Fruit fly (Drosophila melanogaster) whole organism, embryonic: Measurements from ENCODE around the gene HisCl1.

Experiments used
- B-H1 ChIP-seq: fragments of 200-800 bp; sonication (Bioruptor generic); IDR thresholded peaks from 3 replicates; pipeline ENCODE4 v1.3.6; 2022; ENCODE audit warnings: missing biosample characterization, missing genetic modification characterization
- Bteb2 ChIP-seq: fragments of 200-800 bp; sonication (Bioruptor generic); optimal IDR thresholded peaks from 2 replicates; lab custom pipeline; 2016; ENCODE audit warnings: missing biosample characterization, missing genetic modification characterization
- CG10959 ChIP-seq: fragments of 200-800 bp; sonication (Bioruptor generic); IDR thresholded peaks from 2 replicates; pipeline ENCODE4 v1.3.6; 2022; ENCODE audit warnings: missing biosample characterization, missing genetic modification characterization
- CG11456 ChIP-seq: fragments of 200-800 bp; sonication (Bioruptor generic); IDR thresholded peaks from 3 replicates; pipeline ENCODE4 v1.3.6; 2022; ENCODE audit warnings: missing biosample characterization, missing genetic modification characterization
- CG11560 ChIP-seq: fragments of 200-800 bp; sonication (Bioruptor generic); IDR thresholded peaks from 3 replicates; pipeline ENCODE4 v1.3.6; 2022; ENCODE audit warnings: missing biosample characterization, missing genetic modification characterization
- CG12219 ChIP-seq: fragments of 200-800 bp; sonication (Bioruptor generic); optimal IDR thresholded peaks from 3 replicates; lab custom pipeline; 2018; ENCODE audit warnings: missing biosample characterization, mild to moderate bottlenecking, missing genetic modification characterization
- CG13123 ChIP-seq: fragments of 200-800 bp; sonication (Bioruptor generic); optimal IDR thresholded peaks from 2 replicates; lab custom pipeline; 2016; ENCODE audit warnings: missing biosample characterization, missing genetic modification characterization
- CG17328 ChIP-seq: fragments of 200-800 bp; sonication (Bioruptor generic); IDR thresholded peaks from 2 replicates; pipeline ENCODE4 v1.3.6; 2022; ENCODE audit warnings: missing biosample characterization, missing genetic modification characterization
- CG17385 ChIP-seq: fragments of 200-800 bp; sonication (Bioruptor generic); optimal IDR thresholded peaks from 3 replicates; lab custom pipeline; 2018; ENCODE audit warnings: missing biosample characterization, mild to moderate bottlenecking, missing genetic modification characterization
- CG17829 ChIP-seq: fragments of 200-800 bp; optimal IDR thresholded peaks from 2 replicates; lab custom pipeline; 2019; ENCODE audit warnings: missing biosample characterization, mild to moderate bottlenecking, missing genetic modification characterization, moderate library complexity
- CG18599 ChIP-seq: fragments of 200-800 bp; sonication (Bioruptor generic); optimal IDR thresholded peaks from 3 replicates; lab custom pipeline; 2017; ENCODE audit warnings: missing biosample characterization, missing genetic modification characterization, mild to moderate bottlenecking, moderate library complexity, missing genetic modification reagents
- CG3065 ChIP-seq: fragments of 200-800 bp; sonication (Bioruptor generic); optimal IDR thresholded peaks from 2 replicates; lab custom pipeline; 2016; ENCODE audit warnings: missing biosample characterization, missing genetic modification characterization
- CG3407 ChIP-seq: fragments of 200-800 bp; sonication (Bioruptor generic); optimal IDR thresholded peaks from 2 replicates; lab custom pipeline; 2018; ENCODE audit warnings: missing biosample characterization, mild to moderate bottlenecking, missing genetic modification characterization
- CG34422 ChIP-seq: fragments of 200-800 bp; sonication (Bioruptor generic); IDR thresholded peaks from 3 replicates; pipeline ENCODE4 v1.3.6; 2022; ENCODE audit warnings: missing biosample characterization, missing genetic modification characterization
- CG3726 ChIP-seq: fragments of 200-800 bp; sonication (Bioruptor generic); IDR thresholded peaks from 3 replicates; pipeline ENCODE4, ENCODE4 v1.3.6; 2022; ENCODE audit warnings: missing biosample characterization, missing genetic modification characterization
- CG42726 ChIP-seq: fragments of 200-800 bp; sonication (Bioruptor generic); IDR thresholded peaks from 2 replicates; pipeline ENCODE4 v1.3.6; 2022; ENCODE audit warnings: missing biosample characterization, missing genetic modification characterization; ENCODE audit not compliant: partially characterized antibody
- CG6254 ChIP-seq: fragments of 200-800 bp; sonication (Bioruptor generic); optimal IDR thresholded peaks from 3 replicates; lab custom pipeline; 2017; ENCODE audit warnings: mild to moderate bottlenecking, missing biosample characterization, missing genetic modification reagents, missing genetic modification characterization
- CG7839 ChIP-seq: fragments of 200-800 bp; sonication (Bioruptor generic); optimal IDR thresholded peaks from 3 replicates; lab custom pipeline; 2018; ENCODE audit warnings: missing biosample characterization, mild to moderate bottlenecking, missing genetic modification characterization, moderate library complexity
- CG7928 ChIP-seq: fragments of 200-800 bp; sonication (Bioruptor generic); optimal IDR thresholded peaks from 2 replicates; lab custom pipeline; 2017; ENCODE audit warnings: missing biosample characterization, mild to moderate bottlenecking, missing genetic modification characterization
- CHES-1-like ChIP-seq: fragments of 200-800 bp; sonication (Bioruptor generic); optimal IDR thresholded peaks from 2 replicates; lab custom pipeline; 2016; ENCODE audit warnings: missing biosample characterization, missing genetic modification characterization
- Deaf1 ChIP-seq: fragments of 200-800 bp; optimal IDR thresholded peaks from 3 replicates; lab custom pipeline; 2019; ENCODE audit warnings: missing biosample characterization, mild to moderate bottlenecking, missing genetic modification characterization, moderate library complexity
- Dip2 ChIP-seq: fragments of 200-800 bp; sonication (Bioruptor generic); IDR thresholded peaks from 2 replicates; pipeline ENCODE4 v1.3.6; 2022; ENCODE audit warnings: missing biosample characterization, missing genetic modification characterization
- Doc2 ChIP-seq: fragments of 200-800 bp; sonication (Bioruptor generic); IDR thresholded peaks from 2 replicates; pipeline ENCODE4 v1.3.6; 2022; ENCODE audit warnings: missing biosample characterization, missing genetic modification characterization
- Elba2 ChIP-seq: fragments of 200-800 bp; sonication (Bioruptor generic); optimal IDR thresholded peaks from 3 replicates; lab custom pipeline; 2016; ENCODE audit warnings: missing biosample characterization, missing genetic modification characterization
- HLH4C ChIP-seq: fragments of 200-800 bp; sonication (Bioruptor generic); IDR thresholded peaks from 3 replicates; pipeline ENCODE4 v1.3.6; 2022; ENCODE audit warnings: missing biosample characterization, missing genetic modification characterization; ENCODE audit not compliant: partially characterized antibody
- HLHmδ ChIP-seq: fragments of 200-800 bp; sonication (Bioruptor generic); optimal IDR thresholded peaks from 2 replicates; lab custom pipeline; 2018; ENCODE audit warnings: missing biosample characterization, mild to moderate bottlenecking, missing genetic modification characterization, moderate library complexity
- Mad ChIP-seq: fragments of 200-800 bp; sonication (Bioruptor generic); optimal IDR thresholded peaks from 2 replicates; lab custom pipeline; 2016; ENCODE audit warnings: missing biosample characterization, missing genetic modification characterization
- Meics ChIP-seq: fragments of 200-800 bp; sonication (Bioruptor generic); optimal IDR thresholded peaks from 2 replicates; lab custom pipeline; 2017; ENCODE audit warnings: missing biosample characterization, mild to moderate bottlenecking, missing genetic modification characterization
- Ravus ChIP-seq: fragments of 200-800 bp; sonication (Bioruptor generic); IDR thresholded peaks from 2 replicates; pipeline ENCODE4 v1.3.6; 2022; ENCODE audit warnings: missing biosample characterization, missing genetic modification characterization
- YL-1 ChIP-seq: fragments of 200-800 bp; sonication (Bioruptor generic); optimal IDR thresholded peaks from 3 replicates; lab custom pipeline; 2017; ENCODE audit warnings: missing biosample characterization, mild to moderate bottlenecking, missing genetic modification characterization
- amos ChIP-seq: fragments of 200-800 bp; sonication (Bioruptor generic); IDR thresholded peaks from 2 replicates; pipeline ENCODE4 v1.3.6; 2022; ENCODE audit warnings: missing biosample characterization, missing genetic modification characterization; ENCODE audit not compliant: partially characterized antibody
- ato ChIP-seq: fragments of 200-800 bp; sonication (Bioruptor generic); IDR thresholded peaks from 2 replicates; pipeline ENCODE4 v1.3.6; 2022; ENCODE audit warnings: missing biosample characterization, missing genetic modification characterization; ENCODE audit not compliant: partially characterized antibody
- bab2 ChIP-seq: fragments of 200-800 bp; sonication (Bioruptor generic); optimal IDR thresholded peaks from 2 replicates; lab custom pipeline; 2016; ENCODE audit warnings: missing biosample characterization, missing genetic modification characterization
- crc ChIP-seq: fragments of 200-800 bp; sonication (Bioruptor generic); optimal IDR thresholded peaks from 2 replicates; lab custom pipeline; 2016; ENCODE audit warnings: missing biosample characterization, missing genetic modification characterization
- crp ChIP-seq, 2 experiments: fragments of 200-800 bp; sonication (Bioruptor generic); optimal IDR thresholded peaks; 2 replicates in 1 of 2; 3 replicates in 1 of 2; lab custom pipeline; 2017; ENCODE audit warnings: missing biosample characterization in 2 of 2, missing genetic modification characterization in 2 of 2, mild to moderate bottlenecking in 1 of 2, moderate library complexity in 1 of 2
- en ChIP-seq: fragments of 200-800 bp; sonication (Bioruptor generic); optimal IDR thresholded peaks from 2 replicates; lab custom pipeline; 2016; ENCODE audit warnings: missing biosample characterization, missing genetic modification characterization
- esg ChIP-seq: fragments of 200-800 bp; sonication (Bioruptor generic); conservative IDR thresholded peaks from 2 replicates; pipeline ENCODE4 v1.3.6; 2022; ENCODE audit warnings: missing biosample characterization, missing genetic modification characterization
- fd64A ChIP-seq: fragments of 200-800 bp; sonication (Bioruptor generic); optimal IDR thresholded peaks from 3 replicates; lab custom pipeline; 2018; ENCODE audit warnings: missing biosample characterization, mild to moderate bottlenecking, missing genetic modification characterization
- fru ChIP-seq: fragments of >200 bp; optimal IDR thresholded peaks from 2 replicates; lab custom pipeline; 2017
- ham ChIP-seq: fragments of 200-800 bp; sonication (Bioruptor generic); IDR thresholded peaks from 2 replicates; pipeline ENCODE4 v1.3.6; 2022; ENCODE audit warnings: missing biosample characterization, missing genetic modification characterization
- hkb ChIP-seq, 2 experiments: fragments of 200-800 bp in 1 of 2; fragments of >200 bp in 1 of 2; sonication (Bioruptor generic) in 1 of 2; IDR thresholded peaks in 1 of 2; optimal IDR thresholded peaks in 1 of 2; 2 replicates each; pipeline versions ENCODE4 v1.3.6 to Lab custom; 2017 to 2022; ENCODE audit warnings: missing biosample characterization in 1 of 2, missing genetic modification characterization in 1 of 2
- jumu ChIP-seq: fragments of 200-800 bp; sonication (Bioruptor generic); optimal IDR thresholded peaks from 3 replicates; lab custom pipeline; 2016; ENCODE audit warnings: missing biosample characterization, missing genetic modification characterization
- nom ChIP-seq: fragments of 200-800 bp; sonication (Bioruptor generic); optimal IDR thresholded peaks from 2 replicates; lab custom pipeline; 2017; ENCODE audit warnings: missing biosample characterization, missing genetic modification characterization, mild to moderate bottlenecking, moderate library complexity, missing genetic modification reagents
- onecut ChIP-seq: fragments of 200-800 bp; sonication (Bioruptor generic); IDR thresholded peaks from 2 replicates; pipeline ENCODE4 v1.3.6; 2022; ENCODE audit warnings: missing biosample characterization, missing genetic modification characterization
- pan ChIP-seq, 4 experiments: fragments of >200 bp in 3 of 4; fragments of 200-800 bp in 1 of 4; sonication (Bioruptor generic) in 1 of 4; optimal IDR thresholded peaks in 3 of 4; IDR thresholded peaks in 1 of 4; 2 replicates each; pipeline versions ENCODE4 v1.3.6 to Lab custom; 2017 to 2022; ENCODE audit warnings: missing biosample characterization in 2 of 4, missing genetic modification characterization in 2 of 4, mixed read lengths in 1 of 4
- sens ChIP-seq: fragments of 200-800 bp; sonication (Bioruptor generic); peaks from one replicate; lab custom pipeline; 2016; ENCODE audit warnings: missing biosample characterization, missing genetic modification characterization
- sens-2 ChIP-seq: fragments of 200-800 bp; sonication (Bioruptor generic); IDR thresholded peaks from 2 replicates; pipeline ENCODE4 v1.3.6; 2022; ENCODE audit warnings: missing biosample characterization, missing genetic modification characterization
- sim ChIP-seq: fragments of 200-800 bp; sonication (Bioruptor generic); IDR thresholded peaks from 2 replicates; pipeline ENCODE4 v1.3.6; 2022; ENCODE audit warnings: missing biosample characterization, missing genetic modification characterization
- slp2 ChIP-seq: fragments of 200-800 bp; sonication (Bioruptor generic); optimal IDR thresholded peaks from 2 replicates; lab custom pipeline; 2016; ENCODE audit warnings: missing biosample characterization, missing genetic modification characterization
- ssp ChIP-seq: fragments of 200-800 bp; sonication (Bioruptor generic); IDR thresholded peaks from 2 replicates; pipeline ENCODE4 v1.3.6; 2022; ENCODE audit warnings: missing biosample characterization, missing genetic modification characterization

The HisCl1 gene

dm6 chr3R:11812881-11813466 is 26.0 kb downstream of the HisCl1 start, which contains the start of gene ClC-a (continued):
- TF ChIP-seq amos (GFP tag; lab: Robert Waterston, UW) (peak; percentile 14; the same call in 1 of the 2 replicates), sim (no peak), Bteb2 (GFP tag; lab: Kevin White, UChicago) (no peak), CG11560 (0 out of 3 replicates have a peak, but pooled peaks have one; percentile 20), Doc2 (no peak), onecut (GFP tag; lab: Robert Waterston, UW) (no peak), CG17328 (GFP tag; lab: Robert Waterston, UW) (no peak), Deaf1 (tag; lab: Kevin White, UChicago) (peak; percentile 87), crc (no peak), CG3726 (GFP tag; lab: Robert Waterston, UW) (no peak), Dip2 (GFP tag; lab: Robert Waterston, UW) (no peak), jumu (no peak), pan (optimal IDR thresholded peaks at IDR 0.05; lab: Kevin White, UChicago) (no peak), pan (GFP tag; optimal IDR thresholded peaks at IDR 0.05 in 1 of 2, IDR thresholded peaks at IDR 0.05 in 1 of 2) (peak in 1 of 2 experiments; percentile 34), B-H1 (GFP tag; lab: Robert Waterston, UW) (no peak), Meics (GFP tag; lab: Kevin White, UChicago) (peak; percentile 19), en (GFP tag; lab: Kevin White, UChicago) (no peak), CG42726 (GFP tag; lab: Robert Waterston, UW) (no peak), ssp (GFP tag; lab: Robert Waterston, UW) (no peak), CG18599 (GFP tag; lab: Kevin White, UChicago) (peak; percentile 8), CG7928 (GFP tag; lab: Kevin White, UChicago) (no peak), Elba2 (GFP tag; lab: Kevin White, UChicago) (no peak), esg (no peak), CG10959 (no peak), CG17385 (GFP tag; lab: Kevin White, UChicago) (no peak), sens-2 (no peak), sens (GFP tag; lab: Kevin White, UChicago) (peak; percentile 81), Mad (GFP tag; lab: Kevin White, UChicago) (no peak), CG12219 (no peak), ato (GFP tag; lab: Robert Waterston, UW) (no peak), CHES-1-like (GFP tag; lab: Kevin White, UChicago) (peak; percentile 18), CG34422 (GFP tag; lab: Robert Waterston, UW) (no peak), CG11456 (GFP tag; lab: Robert Waterston, UW) (no peak), CG13123 (GFP tag; lab: Kevin White, UChicago) (no peak), crp (GFP tag; optimal IDR thresholded peaks at IDR 0.05; lab: Kevin White, UChicago) (peak in 1 of 2 experiments; percentile 15), YL-1 (no peak), hkb (optimal IDR thresholded peaks at IDR 0.05; lab: Kevin White, UChicago) (no peak), hkb (GFP tag; IDR thresholded peaks at IDR 0.05; lab: Robert Waterston, UW) (no peak), CG3407 (GFP tag; lab: Kevin White, UChicago) (no peak), fru (lab: Kevin White, UChicago) (no peak), CG17829 (tag; lab: Kevin White, UChicago) (no peak), bab2 (GFP tag; lab: Kevin White, UChicago) (no peak), HLH4C (GFP tag; lab: Robert Waterston, UW) (0 out of 3 replicates have a peak, but pooled peaks have one; percentile 17), slp2 (GFP tag; lab: Kevin White, UChicago) (no peak), CG6254 (GFP tag; lab: Kevin White, UChicago) (no peak), HLHmδ (no peak), fd64A (no peak), nom (GFP tag; lab: Kevin White, UChicago) (no peak), CG7839 (tag; lab: Kevin White, UChicago) (no peak), Ravus (GFP tag; lab: Robert Waterston, UW) (no peak), ham (GFP tag; lab: Robert Waterston, UW) (no peak), CG3065 (GFP tag; lab: Kevin White, UChicago) (no peak)
